Worm (Caenorhabditis elegans): ENCODE measurements around the gene tsp-5.

tsp-5 gene

DNA sequence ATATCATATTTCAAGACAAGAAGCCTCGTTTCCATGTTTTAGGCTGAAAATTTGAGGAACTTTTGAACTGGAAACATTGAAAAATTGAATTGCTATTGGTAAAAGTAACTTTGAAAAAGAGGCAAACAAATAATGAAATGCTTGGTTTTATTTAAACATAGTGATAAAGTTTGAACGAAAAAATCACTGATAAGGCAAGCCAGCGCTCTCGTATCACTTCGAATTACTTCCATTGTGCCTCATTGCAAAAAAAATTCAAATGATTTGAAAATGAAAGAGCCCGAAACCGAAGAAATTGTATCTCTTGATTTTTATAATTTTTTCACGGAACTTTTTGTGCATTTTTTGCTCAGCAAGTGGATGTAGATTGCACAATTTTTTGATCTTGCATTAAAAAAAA is 43.4 kb downstream of the tsp-5 start, which contains the start of gene F52G2.3:
Gene F52G2.3, minus strand, starts transcription at position 43 of the 400 bp plus-strand sequence.
- TF ChIP-seq ceh-18 (tag; optimal IDR thresholded peaks at IDR 0.05) (no peak), C38D4.7 (GFP tag; optimal IDR thresholded peaks at IDR 0.05) (no peak), hlh-15 (tag; optimal IDR thresholded peaks at IDR 0.05) (no peak), ceh-14 (tag; optimal IDR thresholded peaks at IDR 0.05) (no peak), pha-4 (tag; optimal IDR thresholded peaks at IDR 0.05) (no peak), ceh-45 (GFP tag; IDR thresholded peaks at IDR 0.05) (no peak), ets-4 (tag; optimal IDR thresholded peaks at IDR 0.05) (no peak), ama-1 (optimal IDR thresholded peaks at IDR 0.05) (no peak), hlh-13 (GFP tag; optimal IDR thresholded peaks at IDR 0.05) (no peak), pqm-1 (tag; optimal IDR thresholded peaks at IDR 0.05) (no peak), nhr-232 (tag; optimal IDR thresholded peaks at IDR 0.05) (no peak), ceh-30 (tag; optimal IDR thresholded peaks at IDR 0.05) (no peak), elt-4 (tag; optimal IDR thresholded peaks at IDR 0.05) (no peak), ceh-19 (GFP tag; optimal IDR thresholded peaks at IDR 0.05) (no peak), ttx-3 (tag; optimal IDR thresholded peaks at IDR 0.05) (no peak), npax-4 (tag; optimal IDR thresholded peaks at IDR 0.05) (no peak), tbx-7 (tag; optimal IDR thresholded peaks at IDR 0.05) (no peak), ahr-1 (tag; optimal IDR thresholded peaks at IDR 0.05) (no peak), sdc-2 (tag; optimal IDR thresholded peaks at IDR 0.05) (no peak)
